Fruit fly (Drosophila melanogaster): ENCODE measurements around the gene CG7255.

Gene CG7255

dm6 chr3L:15336277-15336821 is 32.3 kb downstream of the CG7255 start, which contains the start of gene Toll-6 (continued):
- TF ChIP-seq sens (GFP tag) = peak; percentile 77
- no peak for TF ChIP-seq D19A (tag; optimal IDR thresholded peaks at IDR 0.05)
- no peak for TF ChIP-seq salm (tag; optimal IDR thresholded peaks at IDR 0.05)
- no peak for TF ChIP-seq yki (optimal IDR thresholded peaks at IDR 0.05)
- TF ChIP-seq CG18476 (GFP tag; optimal IDR thresholded peaks at IDR 0.05) = no peak
- no peak for TF ChIP-seq bigmax (GFP tag; optimal IDR thresholded peaks at IDR 0.05)
- no peak for TF ChIP-seq Hr39 (optimal IDR thresholded peaks at IDR 0.05)
- no peak for TF ChIP-seq emc (GFP tag; optimal IDR thresholded peaks at IDR 0.05)
- no peak for TF ChIP-seq CG34376 (GFP tag; optimal IDR thresholded peaks at IDR 0.05)
- TF ChIP-seq sima (GFP tag; optimal IDR thresholded peaks at IDR 0.05) = no peak
- TF ChIP-seq dysf (GFP tag; IDR thresholded peaks at IDR 0.05) = no peak
- TF ChIP-seq insv (GFP tag; optimal IDR thresholded peaks at IDR 0.05) = no peak
- TF ChIP-seq MBD-R2 (GFP tag; IDR thresholded peaks at IDR 0.05) = no peak
- peak; percentile 81 for TF ChIP-seq gsb-n (tag; optimal IDR thresholded peaks at IDR 0.05)
- TF ChIP-seq kah (GFP tag; optimal IDR thresholded peaks at IDR 0.05) = peak; percentile 25
- TF ChIP-seq CG4424 (GFP tag; optimal IDR thresholded peaks at IDR 0.05) = no peak
- TF ChIP-seq gcm2 (GFP tag; optimal IDR thresholded peaks at IDR 0.05) = no peak
- peak; percentile 18; the same call in 1 of the 2 replicates for TF ChIP-seq chm (GFP tag; IDR thresholded peaks at IDR 0.05)
- TF ChIP-seq CG17385 (GFP tag; optimal IDR thresholded peaks at IDR 0.05) = no peak
- no peak for TF ChIP-seq dm (GFP tag; optimal IDR thresholded peaks at IDR 0.05)
- TF ChIP-seq fru (optimal IDR thresholded peaks at IDR 0.05) = no peak
- TF ChIP-seq CG16779 (GFP tag; IDR thresholded peaks at IDR 0.05) = no peak
- peak; percentile 60 to 80 for TF ChIP-seq Trl (optimal IDR thresholded peaks at IDR 0.05)
- peak; percentile 2 for TF ChIP-seq Trl (GFP tag; optimal IDR thresholded peaks at IDR 0.05)
- TF ChIP-seq Dek (tag; optimal IDR thresholded peaks at IDR 0.05) = no peak
- no peak for TF ChIP-seq dan (GFP tag; IDR thresholded peaks at IDR 0.05)
- peak; percentile 35 for TF ChIP-seq ac (GFP tag; optimal IDR thresholded peaks at IDR 0.05)
- no peak for TF ChIP-seq CG6175 (GFP tag; IDR thresholded peaks at IDR 0.05)
- no peak for TF ChIP-seq H15 (GFP tag; IDR thresholded peaks at IDR 0.05)
- no peak for TF ChIP-seq CG11696 (GFP tag; IDR thresholded peaks at IDR 0.05)
- no peak for TF ChIP-seq gfzf (GFP tag; optimal IDR thresholded peaks at IDR 0.05)
- TF ChIP-seq CG2129 (GFP tag; IDR thresholded peaks at IDR 0.05; ENCODE audit: partially characterized antibody) = no peak
- no peak for TF ChIP-seq ci (GFP tag; IDR thresholded peaks at IDR 0.05)
- TF ChIP-seq Drgx (GFP tag; IDR thresholded peaks at IDR 0.05) = no peak
- TF ChIP-seq Nf-YA (GFP tag; IDR thresholded peaks at IDR 0.05) = no peak
- no peak for TF ChIP-seq zf30C (GFP tag; optimal IDR thresholded peaks at IDR 0.05)
- TF ChIP-seq Six4 (GFP tag; optimal IDR thresholded peaks at IDR 0.05) = no peak
- no peak for TF ChIP-seq shn (GFP tag; optimal IDR thresholded peaks at IDR 0.05)
- no peak for TF ChIP-seq CG3281 (GFP tag; optimal IDR thresholded peaks at IDR 0.05)
- TF ChIP-seq tgo (GFP tag; IDR thresholded peaks at IDR 0.05) = no peak
- no peak for TF ChIP-seq CG11093 (GFP tag; IDR thresholded peaks at IDR 0.05)
- TF ChIP-seq CG9609 (GFP tag; optimal IDR thresholded peaks at IDR 0.05) = no peak
- no peak for TF ChIP-seq CG4707 (GFP tag; optimal IDR thresholded peaks at IDR 0.05)
- TF ChIP-seq gro (GFP tag; optimal IDR thresholded peaks at IDR 0.05) = no peak
- TF ChIP-seq CG2712 (tag; optimal IDR thresholded peaks at IDR 0.05) = peak; percentile 17
- TF ChIP-seq Meics (GFP tag; optimal IDR thresholded peaks at IDR 0.05) = no peak
- TF ChIP-seq HmgD (GFP tag; optimal IDR thresholded peaks at IDR 0.05) = no peak
- TF ChIP-seq fd3F (GFP tag; optimal IDR thresholded peaks at IDR 0.05) = no peak
- no peak for TF ChIP-seq Scr (GFP tag; IDR thresholded peaks at IDR 0.05; ENCODE audit: partially characterized antibody)
- TF ChIP-seq CG4404 (GFP tag; IDR thresholded peaks at IDR 0.05) = no peak
- no peak for TF ChIP-seq CG6689 (GFP tag; IDR thresholded peaks at IDR 0.05)
- no peak for TF ChIP-seq grau (tag; optimal IDR thresholded peaks at IDR 0.05)
- no peak for TF ChIP-seq trh (GFP tag; optimal IDR thresholded peaks at IDR 0.05)
- no peak for TF ChIP-seq Mrtf (GFP tag; IDR thresholded peaks at IDR 0.05)

Measured in whole organism, embryonic.